Fruit fly (Drosophila melanogaster): ENCODE data around the gene form3.

dm6 chr3L:7130574-7130973 is 36.0 kb downstream of the form3 start, which contains the start of gene Acbp3:
- TF ChIP-seq CG1620 (GFP tag; optimal IDR thresholded peaks at IDR 0.05) (no peak), Hr96 (GFP tag; optimal IDR thresholded peaks at IDR 0.05) (no peak), kay (GFP tag; ENCODE audit: borderline replicate concordance) (no peak), CG7045 (GFP tag; optimal IDR thresholded peaks at IDR 0.05) (no peak), CG5204 (GFP tag; optimal IDR thresholded peaks at IDR 0.05) (no peak), CG12768 (GFP tag; optimal IDR thresholded peaks at IDR 0.05) (no peak), CG7101 (tag; optimal IDR thresholded peaks at IDR 0.05) (no peak), Clk (GFP tag; optimal IDR thresholded peaks at IDR 0.05) (no peak), bab1 (GFP tag; optimal IDR thresholded peaks at IDR 0.05) (no peak), CG14711 (tag; optimal IDR thresholded peaks at IDR 0.05) (no peak)
